Worm (Caenorhabditis elegans): ENCODE measurements around the gene C36B7.4.

ce11 chrX:7066003-7066402 lies 19.8 kb downstream of the C36B7.4 start:
- TF ChIP-seq F13H6.1 (tag; optimal IDR thresholded peaks at IDR 0.05) (no peak), ztf-11 (tag; optimal IDR thresholded peaks at IDR 0.05) (no peak), lin-11 (tag; optimal IDR thresholded peaks at IDR 0.05) (no peak), unc-62 (GFP tag; optimal IDR thresholded peaks at IDR 0.05) (no peak)
